Worm (Caenorhabditis elegans): ENCODE measurements around the gene F48G7.13.

ce11 chrV:600231-600630 lies 15.1 kb upstream of the F48G7.13 start, which contains the start of gene nhr-251:
- TF ChIP-seq nhr-47 (tag; optimal IDR thresholded peaks at IDR 0.05) (no peak), unc-130 (tag; optimal IDR thresholded peaks at IDR 0.05) (no peak), ceh-82 (tag; optimal IDR thresholded peaks at IDR 0.05) (no peak), ceh-63 (GFP tag; optimal IDR thresholded peaks at IDR 0.05) (no peak), dsc-1 (tag; optimal IDR thresholded peaks at IDR 0.05) (no peak), elt-2 (tag; optimal IDR thresholded peaks at IDR 0.05) (no peak)
